Worm (Caenorhabditis elegans) whole organism, L2 larva: ENCODE data around the gene clc-11.

Source experiments
- F13H6.1 ChIP-seq: sonication (generic microtip); optimal IDR thresholded peaks from 2 replicates; lab custom pipeline; 2016; ENCODE audit warnings: missing genetic modification characterization, missing compliant biosample characterization
- Y55F3AM.14 ChIP-seq: fragments of 200-800 bp; sonication (Bioruptor generic); optimal IDR thresholded peaks from 2 replicates; lab custom pipeline; 2018; ENCODE audit warnings: mild to moderate bottlenecking, missing genetic modification characterization, missing compliant biosample characterization
- aly-2 ChIP-seq: fragments of 150-350 bp; optimal IDR thresholded peaks from 2 replicates; lab custom pipeline; 2014; ENCODE audit warnings: missing biosample characterization, missing genetic modification characterization
- blmp-1 ChIP-seq: sonication (generic microtip); optimal IDR thresholded peaks from 2 replicates; lab custom pipeline; 2017; ENCODE audit warnings: missing genetic modification characterization, mild to moderate bottlenecking, missing compliant biosample characterization, antibody characterized with exemption, moderate library complexity; ENCODE audit not compliant: insufficient read depth
- ceh-82 ChIP-seq: fragments of 150-350 bp; optimal IDR thresholded peaks from 2 replicates; lab custom pipeline; 2014; ENCODE audit warnings: missing biosample characterization, missing genetic modification characterization
- fos-1 ChIP-seq: fragments of 150-350 bp; optimal IDR thresholded peaks from 2 replicates; lab custom pipeline; 2014; ENCODE audit warnings: missing biosample characterization, missing genetic modification characterization
- mbf-1 ChIP-seq: sonication (generic microtip); optimal IDR thresholded peaks from 2 replicates; lab custom pipeline; 2017; ENCODE audit warnings: missing biosample characterization, missing genetic modification characterization
- mdl-1 ChIP-seq, 2 experiments: fragments of 150-350 bp in 1 of 2; sonication (generic microtip) in 1 of 2; optimal IDR thresholded peaks; 2 replicates each; lab custom pipeline; 2017; ENCODE audit warnings: missing biosample characterization in 2 of 2, missing genetic modification characterization in 2 of 2
- nhr-11 ChIP-seq: fragments of 150-350 bp; optimal IDR thresholded peaks from 2 replicates; lab custom pipeline; 2014; ENCODE audit warnings: missing biosample characterization, missing genetic modification characterization
- nhr-237 ChIP-seq: fragments of 150-350 bp; optimal IDR thresholded peaks from 2 replicates; lab custom pipeline; 2014; ENCODE audit warnings: missing biosample characterization, missing genetic modification characterization
- unc-39 ChIP-seq: fragments of 150-350 bp; optimal IDR thresholded peaks from 2 replicates; lab custom pipeline; 2014; ENCODE audit warnings: missing biosample characterization, missing genetic modification characterization
- unc-62 ChIP-seq: fragments of 150-350 bp; optimal IDR thresholded peaks from 2 replicates; lab custom pipeline; 2014; ENCODE audit warnings: missing biosample characterization, missing genetic modification reagents, missing genetic modification characterization

DNA sequence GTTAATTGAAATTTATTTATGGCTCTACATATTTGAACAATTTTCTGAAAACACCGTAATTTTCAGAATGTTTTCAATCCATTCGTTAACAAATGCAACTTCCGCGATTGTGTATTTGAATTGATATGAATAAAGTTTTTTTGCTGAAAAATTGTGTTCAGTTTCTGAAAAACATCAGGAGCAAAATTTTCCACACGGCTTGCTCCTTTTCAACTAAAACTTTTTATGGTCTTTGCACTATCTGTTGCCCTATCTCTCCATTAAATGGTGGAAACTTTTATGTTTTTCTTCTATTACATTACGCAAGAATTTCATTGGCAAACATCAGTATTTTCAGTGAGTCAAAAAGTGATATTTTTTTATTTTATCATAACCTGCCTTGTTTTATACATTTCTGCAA, 9.4 kb upstream of the clc-11 start, which contains the start of gene F10A3.4:
- TF ChIP-seq mdl-1 (tag; optimal IDR thresholded peaks at IDR 0.05; lab: Kevin White, UChicago) (no peak), mbf-1 (no peak), Y55F3AM.14 (GFP tag; lab: Kevin White, UChicago) (no peak), F13H6.1 (no peak), fos-1 (tag; lab: Kevin White, UChicago) (no peak), unc-62 (GFP tag; lab: Kevin White, UChicago) (no peak), nhr-237 (tag; lab: Kevin White, UChicago) (no peak), blmp-1 (tag; lab: Kevin White, UChicago) (no peak), nhr-11 (tag; lab: Kevin White, UChicago) (no peak), aly-2 (tag; lab: Kevin White, UChicago) (no peak), ceh-82 (tag; lab: Kevin White, UChicago) (no peak), unc-39 (tag; lab: Kevin White, UChicago) (no peak)
